Fruit fly (Drosophila melanogaster) S2 (cell line): Measurements from ENCODE around the gene mTTF.

ENCODE experiments used
- CG8478 ChIP-seq: fragments of >200 bp; optimal IDR thresholded peaks from 2 replicates; lab custom pipeline; 2018
- CTCF ChIP-seq, 2 experiments: fragments of >200 bp; optimal IDR thresholded peaks; 2 replicates each; lab custom pipeline; 2018

dm6 chr2L:14355852-14356174 lies 7.2 kb upstream of the mTTF start:
- TF ChIP-seq CG8478 (lab: Kevin White, UChicago) (no peak), CTCF (optimal IDR thresholded peaks at IDR 0.05; lab: Kevin White, UChicago) (no peak)
